Worm (Caenorhabditis elegans) whole organism, L4/young adult: Measurements from ENCODE around the gene C24F3.2.

ENCODE experiments used
- W03F9.2 ChIP-seq: fragments of 150-350 bp; optimal IDR thresholded peaks from 2 replicates; lab custom pipeline; 2014; ENCODE audit warnings: missing biosample characterization, missing genetic modification characterization
- dao-5 ChIP-seq: sonication (generic microtip); optimal IDR thresholded peaks from 2 replicates; lab custom pipeline; 2016; ENCODE audit warnings: missing genotype, missing genetic modification characterization, moderate library complexity, missing compliant biosample characterization
- him-1 ChIP-seq: sonication (generic microtip); optimal IDR thresholded peaks from 2 replicates; lab custom pipeline; 2016; ENCODE audit warnings: missing genotype, missing genetic modification reagents, missing genetic modification characterization, missing compliant biosample characterization

ce11 chrIV:10250577-10251075 lies 28.3 kb downstream of the C24F3.2 start, which contains the start of gene daf-14:
- no peak for TF ChIP-seq him-1 (tag; lab: Kevin White, UChicago)
- no peak for TF ChIP-seq W03F9.2 (tag; lab: Kevin White, UChicago)
- TF ChIP-seq dao-5 (tag; lab: Kevin White, UChicago) = no peak
